Fruit fly (Drosophila melanogaster): ENCODE measurements around the gene CG18666.
A peak's percentile ranks its signal among the peaks of the same experiment; 100 is the strongest.

Gene CG18666

DNA sequence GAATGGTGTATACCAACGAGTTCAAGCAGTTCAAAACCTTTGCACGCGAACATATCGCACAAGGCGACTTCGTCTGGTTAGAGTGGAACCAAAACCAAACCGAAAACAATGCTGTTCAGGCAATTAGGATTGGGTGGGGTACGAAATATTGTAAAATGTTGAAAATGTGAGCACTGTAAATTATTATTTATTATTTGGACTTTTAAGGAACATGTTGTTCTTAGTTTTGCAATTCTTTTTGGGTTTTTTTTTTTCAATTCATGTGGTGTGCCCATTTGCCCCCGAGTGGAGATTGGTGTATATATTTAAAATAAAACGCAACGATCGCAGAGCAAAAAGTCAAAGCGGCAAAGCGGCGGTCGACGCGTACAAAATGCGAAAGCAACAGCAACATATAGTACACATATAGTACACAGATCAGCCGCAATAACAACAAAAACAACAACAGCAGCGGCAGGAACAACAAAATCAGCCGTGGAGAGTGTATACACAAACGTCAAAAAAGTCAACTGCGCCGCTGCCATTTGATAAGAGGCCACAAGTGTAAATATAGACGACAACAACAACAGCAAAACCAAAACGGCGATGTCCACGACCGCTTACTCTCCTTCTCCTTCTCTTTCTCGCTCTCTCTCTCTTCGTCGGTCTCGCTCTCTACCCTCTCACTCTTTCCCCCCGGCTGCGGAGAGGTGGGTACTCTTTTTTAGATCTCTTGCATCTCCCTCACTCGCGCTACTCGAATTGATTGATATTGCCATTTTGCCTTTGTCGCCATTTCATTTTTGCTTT, 10.3 kb downstream of the CG18666 start (continued):
- TF ChIP-seq CG30403 (GFP tag; optimal IDR thresholded peaks at IDR 0.05), result peak; percentile 42
- TF ChIP-seq CG33557 (GFP tag; optimal IDR thresholded peaks at IDR 0.05), result peak; percentile 64
- TF ChIP-seq dpn (GFP tag; optimal IDR thresholded peaks at IDR 0.05), result peak in 1 of 2 experiments; percentile 19
- TF ChIP-seq sob (GFP tag; IDR thresholded peaks at IDR 0.05), result peak; percentile 26; the same call in 1 of the 2 replicates
- TF ChIP-seq CG31441 (GFP tag; IDR thresholded peaks at IDR 0.05), result peak; percentile 58
- peak; percentile 51 for TF ChIP-seq CG12071 (GFP tag; optimal IDR thresholded peaks at IDR 0.05)
- TF ChIP-seq HLH3B (GFP tag; IDR thresholded peaks at IDR 0.05), result no peak; the same call in 1 of the 2 replicates
- no peak for TF ChIP-seq CG4854 (GFP tag; optimal IDR thresholded peaks at IDR 0.05)
- no peak for TF ChIP-seq CG2199 (GFP tag; IDR thresholded peaks at IDR 0.05)
- TF ChIP-seq CG34376 (GFP tag; optimal IDR thresholded peaks at IDR 0.05), result peak; percentile 67
- peak; percentile 71 for TF ChIP-seq corto (GFP tag; optimal IDR thresholded peaks at IDR 0.05)
- TF ChIP-seq hth (optimal IDR thresholded peaks at IDR 0.05), result no peak
- peak; percentile 40; the same call in 1 of the 2 replicates for TF ChIP-seq CG32532 (GFP tag; IDR thresholded peaks at IDR 0.05)
- TF ChIP-seq CG12104 (GFP tag; optimal IDR thresholded peaks at IDR 0.05), result peak; percentile 31
- no peak for TF ChIP-seq CG2129 (GFP tag; IDR thresholded peaks at IDR 0.05; ENCODE audit: partially characterized antibody)
- peak; percentile 62 for TF ChIP-seq CG10431 (GFP tag; optimal IDR thresholded peaks at IDR 0.05)
- peak; percentile 81 to 93 for TF ChIP-seq Trl (optimal IDR thresholded peaks at IDR 0.05)
- TF ChIP-seq Trl (GFP tag; optimal IDR thresholded peaks at IDR 0.05), result peak; percentile 43
- TF ChIP-seq CG15601 (tag; optimal IDR thresholded peaks at IDR 0.05), result peak; percentile 44
- no peak for TF ChIP-seq amos (GFP tag; IDR thresholded peaks at IDR 0.05; ENCODE audit: partially characterized antibody)
- TF ChIP-seq seq (GFP tag; IDR thresholded peaks at IDR 0.05), result peak; percentile 46; the same call in 1 of the 2 replicates
- TF ChIP-seq CG18619 (GFP tag; optimal IDR thresholded peaks at IDR 0.05), result peak; percentile 51
- peak; percentile 46 for TF ChIP-seq Xrp1 (GFP tag; IDR thresholded peaks at IDR 0.05)
- peak; percentile 26 for TF ChIP-seq CG18262 (tag; optimal IDR thresholded peaks at IDR 0.05)
- no peak for TF ChIP-seq CG2116 (GFP tag; optimal IDR thresholded peaks at IDR 0.05)
- TF ChIP-seq gce (GFP tag; IDR thresholded peaks at IDR 0.05), result peak; percentile 28; the same call in 1 of the 3 replicates
- peak; percentile 45 for TF ChIP-seq CG10147 (GFP tag; optimal IDR thresholded peaks at IDR 0.05)
- TF ChIP-seq Side (GFP tag; optimal IDR thresholded peaks at IDR 0.05), result peak; percentile 43
- TF ChIP-seq Aef1 (GFP tag; IDR thresholded peaks at IDR 0.05), result peak; percentile 74
- peak; percentile 55 for TF ChIP-seq nerfin-1 (tag; optimal IDR thresholded peaks at IDR 0.05)
- peak; percentile 28 for TF ChIP-seq Nf-YB (GFP tag; optimal IDR thresholded peaks at IDR 0.05)
- no peak for TF ChIP-seq vvl (GFP tag; IDR thresholded peaks at IDR 0.05)
- peak; percentile 44 for TF ChIP-seq gem (tag; optimal IDR thresholded peaks at IDR 0.05)
- TF ChIP-seq CG10462 (GFP tag; optimal IDR thresholded peaks at IDR 0.05), result no peak
- no peak for TF ChIP-seq knrl (GFP tag; IDR thresholded peaks at IDR 0.05; ENCODE audit: partially characterized antibody)
- peak; percentile 78 for TF ChIP-seq Med (GFP tag)
- peak; percentile 31; the same call in 1 of the 2 replicates for TF ChIP-seq sisA (GFP tag; IDR thresholded peaks at IDR 0.05)
- peak; percentile 77 for TF ChIP-seq CG1832 (GFP tag; optimal IDR thresholded peaks at IDR 0.05)
- peak; percentile 78 for TF ChIP-seq CG2120 (GFP tag; optimal IDR thresholded peaks at IDR 0.05)
- TF ChIP-seq CG7987 (GFP tag; optimal IDR thresholded peaks at IDR 0.05), result peak; percentile 19
- peak; percentile 30 for TF ChIP-seq dmrt99B (tag; optimal IDR thresholded peaks at IDR 0.05)
- peak; percentile 14 for TF ChIP-seq Sox100B (GFP tag; optimal IDR thresholded peaks at IDR 0.05)
- peak; percentile 7 for TF ChIP-seq YL-1 (GFP tag; optimal IDR thresholded peaks at IDR 0.05)
- peak; percentile 53 for TF ChIP-seq onecut (GFP tag; IDR thresholded peaks at IDR 0.05)
- TF ChIP-seq mld (GFP tag; IDR thresholded peaks at IDR 0.05; ENCODE audit: partially characterized antibody), result no peak
- TF ChIP-seq ara (GFP tag; IDR thresholded peaks at IDR 0.05), result no peak
- TF ChIP-seq Vsx1 (GFP tag; optimal IDR thresholded peaks at IDR 0.05), result peak; percentile 75
- peak; percentile 29 for TF ChIP-seq CG7839 (tag; optimal IDR thresholded peaks at IDR 0.05)
- peak; percentile 67 for TF ChIP-seq CG1529 (GFP tag; optimal IDR thresholded peaks at IDR 0.05)

Data from whole organism, embryonic.